Fruit fly (Drosophila melanogaster) whole organism, wandering third instar larva: ENCODE measurements around the gene jar.
A peak's percentile ranks its signal among the peaks of the same experiment; 100 is the strongest.

Experiments used
- Hr83 ChIP-seq: fragments of 200-300 bp; sonication (Bioruptor generic); optimal IDR thresholded peaks from 2 replicates; lab custom pipeline; 2016; ENCODE audit warnings: missing biosample characterization, mild to moderate bottlenecking, missing genetic modification characterization, moderate library complexity; ENCODE audit not compliant: poor library complexity, severe bottlenecking
- Vsx2 ChIP-seq: fragments of 200-300, 225-300 bp; sonication (Bioruptor generic); optimal IDR thresholded peaks from 2 replicates; lab custom pipeline; 2018; ENCODE audit warnings: missing biosample characterization, missing genetic modification characterization; ENCODE audit not compliant: partially characterized antibody

DNA sequence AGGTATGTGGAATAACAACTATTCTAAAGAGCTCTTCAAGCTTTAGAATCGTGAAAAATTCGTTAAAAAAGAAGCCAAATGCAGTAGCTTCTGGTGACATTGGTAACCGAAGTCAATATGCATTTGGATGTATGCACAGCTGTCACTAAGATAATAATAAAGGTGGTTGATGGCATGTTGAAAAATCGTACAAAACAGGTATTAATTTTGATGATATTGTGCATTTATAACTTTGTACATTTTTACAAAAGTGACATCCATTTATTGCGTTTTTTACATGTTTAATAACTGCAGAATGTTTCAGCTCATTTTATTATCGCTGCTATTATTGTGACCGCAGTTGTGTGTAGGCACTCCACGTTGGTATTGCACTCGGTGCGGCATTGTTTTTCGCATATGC lies 30.5 kb upstream of the jar start:
- TF ChIP-seq Hr83 (GFP tag; lab: Kevin White, UChicago) (peak; percentile 88), Vsx2 (no peak)
